Fruit fly (Drosophila melanogaster) Kc167 (cell line): ENCODE results near the gene CG9312.

Experiments
- Myc ChIP-seq: fragments of >200 bp; optimal IDR thresholded peaks from 2 replicates; lab custom pipeline; 2017; ENCODE audit warnings: missing external identifiers
- h ChIP-seq: fragments of >200 bp; optimal IDR thresholded peaks from 3 replicates; lab custom pipeline; 2018; ENCODE audit warnings: missing external identifiers
- insv ChIP-seq: fragments of >200 bp; optimal IDR thresholded peaks from 3 replicates; lab custom pipeline; 2018; ENCODE audit warnings: missing external identifiers
- ttk ChIP-seq: sonication (Bioruptor generic); optimal IDR thresholded peaks from 2 replicates; lab custom pipeline; 2017; ENCODE audit warnings: missing external identifiers

DNA sequence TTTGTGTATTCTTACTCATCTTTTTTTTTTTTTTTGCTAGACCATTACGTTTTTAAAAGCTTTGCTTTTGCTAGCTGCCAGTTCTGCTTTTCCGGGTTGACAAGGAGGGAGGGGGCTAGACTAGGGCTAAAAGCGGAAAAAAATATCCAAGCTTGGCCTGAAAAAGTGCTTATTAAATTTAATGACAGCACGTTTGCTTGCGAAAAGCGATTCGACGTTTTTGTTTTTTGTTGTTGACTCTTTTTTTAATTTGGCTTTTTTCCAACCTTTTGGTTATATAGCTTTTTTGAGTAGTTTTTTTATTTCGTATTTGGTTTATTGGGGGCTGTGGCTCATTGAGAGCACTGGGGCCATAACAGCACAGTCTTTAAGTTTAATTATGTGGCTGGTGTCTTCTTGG is 43.1 kb upstream of the CG9312 start:
- no peak for TF ChIP-seq Myc (lab: Kevin White, UChicago)
- TF ChIP-seq insv (lab: Kevin White, UChicago): no peak
- no peak for TF ChIP-seq ttk (lab: Kevin White, UChicago)
- no peak for TF ChIP-seq h (lab: Kevin White, UChicago)
